Worm (Caenorhabditis elegans): ENCODE results near the gene Y51H7BR.4.

Y51H7BR.4 gene

DNA sequence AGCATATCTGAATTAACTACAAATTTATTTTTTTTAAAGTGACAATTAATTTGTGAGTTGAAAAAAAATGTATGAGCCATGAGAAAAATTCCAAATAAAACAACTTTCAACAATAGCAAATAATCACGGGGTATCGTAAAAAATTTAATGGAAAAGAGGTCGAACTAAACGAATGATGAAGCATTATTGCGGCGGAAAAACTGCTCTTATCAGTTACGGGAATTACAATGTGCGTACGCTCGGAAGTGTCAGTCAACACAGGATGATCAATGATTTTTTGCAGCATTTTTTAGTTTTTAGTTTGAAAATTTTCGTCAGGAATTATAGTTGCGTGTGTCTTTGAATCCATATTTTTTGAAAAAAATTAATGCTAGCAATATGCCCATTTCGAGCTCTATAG is 47.6 kb downstream of the Y51H7BR.4 start:
- TF ChIP-seq unc-86 (tag; optimal IDR thresholded peaks at IDR 0.05), result no peak
- no peak for TF ChIP-seq C38D4.7 (GFP tag; optimal IDR thresholded peaks at IDR 0.05)
- TF ChIP-seq K09A11.1 (tag; optimal IDR thresholded peaks at IDR 0.05; ENCODE audit: insufficient read depth), result no peak
- no peak for TF ChIP-seq lin-11 (tag; optimal IDR thresholded peaks at IDR 0.05)
- no peak for TF ChIP-seq zip-5 (tag; optimal IDR thresholded peaks at IDR 0.05)
- TF ChIP-seq dmd-4 (tag; optimal IDR thresholded peaks at IDR 0.05; ENCODE audit: borderline replicate concordance), result no peak
- TF ChIP-seq fax-1 (tag; optimal IDR thresholded peaks at IDR 0.05), result no peak
- TF ChIP-seq tbx-2 (tag; optimal IDR thresholded peaks at IDR 0.05), result no peak
- TF ChIP-seq syd-9 (tag; optimal IDR thresholded peaks at IDR 0.05), result no peak
- no peak for TF ChIP-seq rnt-1 (tag; optimal IDR thresholded peaks at IDR 0.05)
- TF ChIP-seq ceh-48 (tag; optimal IDR thresholded peaks at IDR 0.05), result no peak
- no peak for TF ChIP-seq odd-2 (tag; optimal IDR thresholded peaks at IDR 0.05)
- no peak for TF ChIP-seq unc-42 (tag; optimal IDR thresholded peaks at IDR 0.05)
- no peak for TF ChIP-seq Y22D7AL.16 (tag; optimal IDR thresholded peaks at IDR 0.05)
- TF ChIP-seq hlh-15 (tag; optimal IDR thresholded peaks at IDR 0.05), result no peak
- TF ChIP-seq nfya-1 (tag; optimal IDR thresholded peaks at IDR 0.05), result no peak
- no peak for TF ChIP-seq C08G9.2 (tag; optimal IDR thresholded peaks at IDR 0.05)
- no peak for TF ChIP-seq tbx-7 (tag; optimal IDR thresholded peaks at IDR 0.05)

DNA sequence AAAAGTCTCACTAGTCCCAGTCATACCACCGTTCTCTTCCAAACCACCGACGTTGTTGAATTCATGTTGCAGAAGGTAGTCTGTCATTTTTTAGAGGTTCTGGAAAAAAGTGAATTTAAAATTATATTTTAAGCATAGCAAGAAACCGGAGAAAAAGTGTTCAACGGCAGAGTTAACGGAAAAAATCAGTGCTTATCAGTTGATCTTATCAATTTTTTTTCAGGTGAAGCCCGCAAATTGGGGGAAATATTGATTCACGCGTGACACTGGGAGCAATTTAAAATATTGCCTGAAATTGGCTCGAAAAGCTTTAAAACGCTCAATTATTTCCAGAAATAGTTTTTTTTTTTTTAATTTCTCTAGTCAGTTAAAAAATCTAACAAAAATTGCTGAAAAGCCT is 50.7 kb downstream of the Y51H7BR.4 start, which contains the start of gene math-38:
Gene math-38, minus strand, starts transcription at position 101 of the 400 bp plus-strand sequence.
- no peak for TF ChIP-seq syd-9 (tag; optimal IDR thresholded peaks at IDR 0.05)
- TF ChIP-seq lin-11 (tag; optimal IDR thresholded peaks at IDR 0.05), result no peak
- no peak for TF ChIP-seq ets-4 (tag; optimal IDR thresholded peaks at IDR 0.05)
- TF ChIP-seq tbx-2 (tag; optimal IDR thresholded peaks at IDR 0.05), result no peak
- TF ChIP-seq C08G9.2 (tag; optimal IDR thresholded peaks at IDR 0.05), result no peak
- no peak for TF ChIP-seq ceh-18 (tag; optimal IDR thresholded peaks at IDR 0.05)
- no peak for TF ChIP-seq dmd-4 (tag; optimal IDR thresholded peaks at IDR 0.05; ENCODE audit: borderline replicate concordance)
- TF ChIP-seq nhr-11 (tag; optimal IDR thresholded peaks at IDR 0.05), result no peak
- TF ChIP-seq C38D4.7 (GFP tag; optimal IDR thresholded peaks at IDR 0.05), result no peak

DNA sequence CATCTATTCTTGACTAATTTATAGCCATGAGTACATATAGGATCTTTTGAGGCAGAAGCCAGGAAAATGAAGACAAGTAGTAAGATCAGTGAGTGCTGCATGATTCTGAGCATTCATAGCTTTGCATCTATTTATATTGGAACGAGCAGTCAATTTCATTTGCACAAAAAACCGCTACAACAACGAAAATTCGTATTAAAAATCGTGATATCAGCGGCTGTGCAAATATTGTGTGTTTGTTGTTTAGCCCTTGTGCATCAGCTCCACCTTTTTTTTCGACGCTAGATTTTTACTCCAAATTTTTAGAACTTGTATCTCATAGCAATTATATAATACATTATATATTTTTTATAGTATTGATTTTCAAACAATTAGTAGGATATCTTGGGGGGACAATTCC is 55.0 kb downstream of the Y51H7BR.4 start, which contains the start of gene clec-21:
Gene clec-21, minus strand, starts transcription at position 101 of the 400 bp plus-strand sequence.
- TF ChIP-seq pha-2 (tag; optimal IDR thresholded peaks at IDR 0.05) (no peak), elt-2 (tag; optimal IDR thresholded peaks at IDR 0.05) (no peak), pax-1 (tag; optimal IDR thresholded peaks at IDR 0.05) (no peak)
